Fruit fly (Drosophila melanogaster) whole organism, larva: ENCODE measurements around the gene CG31251.

Source experiments
- noc ChIP-seq: fragments of 200-800 bp; sonication (Bioruptor generic); optimal IDR thresholded peaks from 3 replicates; lab custom pipeline; 2019; ENCODE audit warnings: missing biosample characterization, mild to moderate bottlenecking, missing genetic modification characterization, moderate library complexity

Gene CG31251

DNA sequence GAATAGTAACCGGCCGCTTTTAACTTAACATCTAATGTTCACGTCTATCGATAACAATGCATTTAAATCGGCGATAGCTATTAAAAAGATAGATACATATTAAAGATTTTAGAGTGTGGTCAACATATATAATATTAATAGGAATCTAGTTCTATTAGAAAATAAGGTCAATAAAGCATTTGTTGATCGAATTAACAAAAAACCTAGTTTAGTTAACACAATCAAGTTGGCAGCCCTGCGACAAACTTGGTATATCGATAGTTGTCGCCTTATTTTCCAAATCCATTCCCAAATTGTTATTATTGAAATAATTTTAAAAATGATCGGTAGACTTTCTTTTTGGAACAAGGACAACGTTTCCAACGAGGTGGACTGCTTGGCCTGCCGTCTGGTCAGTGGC, at the start of gene CG31251, which contains the start of gene CG31360:
Gene CG31251 (minus strand): TSS at position 62 of the 400 bp plus-strand sequence.
Gene CG31360 (plus strand): TSS at position 244 of the 400 bp plus-strand sequence.
- no peak for TF ChIP-seq noc (tag; lab: Kevin White, UChicago)

DNA sequence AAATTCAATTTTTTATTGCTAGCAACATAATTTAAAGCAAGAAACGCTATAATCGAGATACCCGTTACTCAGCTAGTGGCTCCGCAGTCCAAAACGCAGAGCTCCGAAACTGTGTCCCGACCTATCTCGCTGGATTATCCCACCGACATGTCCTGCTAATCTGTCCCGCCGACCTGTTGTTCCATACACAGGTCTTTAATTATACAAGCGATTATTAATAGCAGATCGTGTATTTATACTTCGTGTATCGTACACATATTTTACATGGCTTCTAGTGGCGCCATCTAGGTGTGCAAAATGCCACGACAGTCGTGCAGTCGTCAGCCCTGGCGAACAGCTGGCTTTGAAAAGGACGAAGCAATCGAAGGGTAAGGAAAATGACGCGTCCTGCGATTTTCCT, 48.5 kb upstream of the CG31251 start, which contains the start of gene CG14321:
Gene CG14321 (plus strand): TSS at position 338 of the 400 bp plus-strand sequence.
- no peak for TF ChIP-seq noc (tag; lab: Kevin White, UChicago)

DNA sequence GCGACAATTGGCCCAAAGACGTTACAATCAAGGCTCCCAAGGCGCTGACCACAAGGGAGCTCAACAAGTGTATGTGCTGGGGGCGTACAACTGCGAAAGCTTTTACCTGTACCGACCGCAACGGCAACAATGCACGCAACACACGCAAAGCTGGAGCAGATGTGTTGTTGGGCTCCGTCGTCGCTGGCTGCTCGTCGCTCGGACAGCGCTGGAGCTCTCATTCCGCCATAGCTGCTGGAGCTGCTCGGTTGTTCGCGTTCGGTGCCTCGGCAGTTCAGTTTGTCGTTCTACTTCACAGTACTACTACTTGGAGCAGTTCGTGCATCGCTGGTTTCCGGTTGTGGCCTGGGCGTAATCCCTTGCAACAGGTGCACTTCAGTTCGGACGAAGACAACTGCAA, 40.8 kb upstream of the CG31251 start, which contains the start of gene Lgr1:
Gene Lgr1 (plus strand): TSS at position 220 of the 400 bp plus-strand sequence.
- no peak for TF ChIP-seq noc (tag; lab: Kevin White, UChicago)

DNA sequence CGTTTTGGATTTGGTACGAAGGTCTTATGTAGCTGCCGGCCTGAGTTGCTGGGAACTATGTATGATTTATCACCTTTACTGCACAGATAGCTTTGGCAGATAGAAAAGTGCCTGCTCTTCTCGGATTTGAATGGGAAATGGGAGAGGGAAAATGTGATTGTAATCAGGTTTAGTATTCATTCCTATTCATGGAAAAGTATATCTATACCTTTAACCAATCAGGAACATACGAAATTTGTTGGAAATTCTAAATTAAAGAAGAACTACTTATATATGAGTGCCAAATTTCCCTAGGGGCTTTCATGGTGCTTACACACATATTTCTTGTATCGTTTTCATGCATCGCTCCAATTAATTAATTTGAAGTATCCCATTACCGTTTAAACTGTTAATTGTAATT, 40.2 kb upstream of the CG31251 start, which contains the start of gene Atg8b:
Gene Atg8b (minus strand): TSS at position 101 of the 400 bp plus-strand sequence.
- TF ChIP-seq noc (tag; lab: Kevin White, UChicago), result no peak

DNA sequence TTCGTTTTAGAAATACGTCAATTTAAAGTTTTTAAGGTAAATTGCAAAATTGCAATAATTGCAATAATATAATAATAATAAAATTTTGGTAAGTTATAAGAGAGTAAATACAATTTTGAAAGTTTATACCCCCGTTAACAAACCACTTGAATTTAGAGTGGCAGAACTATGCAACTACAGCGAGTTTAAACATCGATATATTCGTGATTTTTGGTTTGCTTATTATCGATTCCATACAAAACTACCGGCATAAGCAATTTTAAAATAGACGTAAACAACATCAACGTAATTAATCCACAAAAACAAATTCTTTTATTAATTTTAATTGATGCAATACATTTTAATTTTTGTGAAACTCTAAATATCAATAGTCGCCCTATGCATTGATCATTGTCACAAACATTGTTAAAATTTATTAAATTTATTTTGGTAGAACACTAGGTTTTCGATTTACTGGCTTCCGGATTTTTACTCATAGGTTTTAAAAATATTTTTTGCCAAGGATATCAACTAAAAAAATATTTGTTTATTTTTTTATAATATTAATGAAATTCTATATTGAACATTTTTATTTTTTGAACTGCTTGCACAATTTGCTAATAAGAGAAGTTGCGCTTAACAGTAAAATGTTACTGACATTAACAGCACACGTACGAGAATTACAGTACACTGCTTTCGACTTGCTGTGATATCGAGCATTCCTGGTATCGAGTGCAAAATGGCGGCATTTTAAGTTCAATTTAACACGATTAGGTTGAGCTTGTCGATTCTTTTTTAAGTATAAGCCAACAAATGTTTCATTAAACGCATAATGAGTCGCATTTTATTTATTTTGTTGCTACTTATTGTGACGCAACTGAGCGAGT, 34.3 kb upstream of the CG31251 start, which contains the start of gene Pxt:
Gene Pxt (plus strand): TSS at position 695 of the 866 bp plus-strand sequence.
- TF ChIP-seq noc (tag; lab: Kevin White, UChicago), result no peak

DNA sequence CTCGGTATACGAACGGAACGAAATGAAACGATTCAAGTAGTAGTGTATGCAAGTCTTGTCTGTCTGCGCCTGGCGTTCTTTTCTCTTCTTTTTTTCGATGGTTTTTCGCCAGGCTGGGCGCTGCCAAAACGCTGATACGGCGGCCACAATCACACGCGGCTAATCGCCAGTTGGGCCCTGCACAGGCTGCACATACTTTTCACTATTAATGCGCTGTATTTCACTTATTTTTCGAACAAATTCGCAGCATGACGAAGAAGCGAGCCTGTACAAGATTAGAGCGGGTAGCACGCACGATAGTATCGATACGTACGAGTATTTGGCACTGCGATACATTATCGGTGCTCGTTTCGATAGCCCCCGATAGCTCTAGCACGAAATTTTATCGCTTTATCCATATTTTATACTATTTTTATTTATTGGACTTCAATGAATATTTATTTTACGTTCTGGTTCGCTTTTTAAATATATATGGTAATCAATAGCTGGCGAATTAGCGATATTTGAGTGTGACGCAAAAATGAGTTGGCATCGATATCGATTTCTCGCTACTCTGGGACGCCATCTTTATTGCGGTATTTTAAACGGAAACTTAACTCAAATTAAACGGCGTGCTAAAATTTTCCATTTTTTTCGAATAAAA, 33.5 kb upstream of the CG31251 start, which contains the start of gene osa:
Gene osa (minus strand): TSS at position 300 of the 643 bp plus-strand sequence.
- TF ChIP-seq noc (tag; lab: Kevin White, UChicago), result peak; percentile 24

DNA sequence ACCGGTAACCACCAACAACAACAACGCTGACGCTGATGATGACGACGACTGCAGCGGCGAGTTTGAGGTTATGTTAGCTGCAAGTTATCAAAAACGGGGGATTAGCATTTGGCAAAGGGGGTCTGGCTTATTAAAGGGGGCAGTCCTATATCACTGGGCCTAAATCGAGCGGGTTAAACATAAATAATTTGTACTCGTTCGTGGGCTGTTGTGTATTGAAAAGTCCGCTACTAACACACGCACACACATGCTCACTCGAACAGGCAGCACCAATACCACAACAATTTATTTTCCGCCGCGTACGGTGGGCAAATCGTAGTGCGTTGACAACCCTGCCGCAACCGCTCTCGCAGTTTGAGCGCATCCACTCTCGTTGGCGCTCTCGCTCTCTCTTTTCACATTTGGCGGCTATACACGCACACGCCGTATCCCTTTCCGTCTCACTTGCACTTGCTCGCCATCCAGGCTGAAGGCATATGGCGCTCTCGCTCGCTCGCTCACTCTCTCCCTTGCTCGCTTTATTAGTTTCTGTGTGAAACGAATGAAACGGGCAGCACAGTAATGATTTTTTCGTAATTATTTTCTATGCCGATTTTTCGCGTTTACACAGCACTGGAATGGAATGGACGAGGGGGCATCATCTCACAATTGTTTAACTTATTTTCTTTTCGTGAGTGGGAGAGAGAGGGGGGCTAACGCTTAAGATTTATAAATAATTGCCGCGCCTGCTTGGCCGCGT, 32.3 kb upstream of the CG31251 start:
- no peak for TF ChIP-seq noc (tag; lab: Kevin White, UChicago)

DNA sequence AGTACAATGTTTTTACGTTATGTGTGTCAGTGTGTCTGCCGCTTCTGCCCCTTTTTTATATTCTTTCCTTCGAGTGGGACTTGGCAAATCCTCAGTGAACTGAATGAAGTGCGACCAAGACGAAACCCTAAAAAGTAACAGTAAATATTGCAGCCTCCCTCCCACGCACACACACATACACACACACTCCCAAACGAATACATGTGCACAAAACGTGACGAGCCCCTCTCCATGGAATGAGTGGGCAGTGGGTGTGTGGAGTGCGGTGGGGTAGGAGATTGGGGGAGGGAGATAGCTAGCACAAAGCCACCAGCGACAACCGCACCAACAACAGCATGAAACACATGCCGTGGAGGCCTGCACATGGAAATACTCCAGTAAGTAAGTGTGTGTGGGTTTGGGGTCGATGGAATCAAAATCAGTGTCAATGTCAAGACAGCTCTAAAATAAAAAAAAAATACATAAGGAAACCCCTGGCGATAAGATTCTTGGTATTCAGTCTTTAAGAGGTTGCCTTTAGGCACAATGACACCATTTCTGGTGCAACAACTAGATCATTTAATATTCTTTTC, 30.1 kb upstream of the CG31251 start:
- no peak for TF ChIP-seq noc (tag; lab: Kevin White, UChicago)

DNA sequence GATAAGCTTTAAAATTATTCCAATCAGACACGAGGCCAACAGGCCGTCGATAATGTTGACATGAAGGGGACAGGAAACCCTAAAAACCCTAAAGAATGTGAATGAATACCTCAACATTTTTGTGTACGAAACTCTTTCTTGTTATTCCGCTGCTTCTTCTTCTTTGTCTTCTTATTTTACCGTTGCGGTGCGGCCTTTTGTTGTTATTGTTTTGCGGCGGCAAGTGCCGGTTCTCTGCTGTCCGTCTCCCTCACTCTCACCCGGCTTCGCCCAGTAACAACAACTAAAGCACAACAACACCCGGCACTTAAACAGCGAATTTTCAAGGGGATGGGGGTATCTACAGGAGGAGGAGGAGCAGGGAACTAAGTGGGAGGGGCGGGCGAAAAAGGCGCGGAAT, 29.7 kb upstream of the CG31251 start:
- TF ChIP-seq noc (tag; lab: Kevin White, UChicago), result peak; percentile 6

DNA sequence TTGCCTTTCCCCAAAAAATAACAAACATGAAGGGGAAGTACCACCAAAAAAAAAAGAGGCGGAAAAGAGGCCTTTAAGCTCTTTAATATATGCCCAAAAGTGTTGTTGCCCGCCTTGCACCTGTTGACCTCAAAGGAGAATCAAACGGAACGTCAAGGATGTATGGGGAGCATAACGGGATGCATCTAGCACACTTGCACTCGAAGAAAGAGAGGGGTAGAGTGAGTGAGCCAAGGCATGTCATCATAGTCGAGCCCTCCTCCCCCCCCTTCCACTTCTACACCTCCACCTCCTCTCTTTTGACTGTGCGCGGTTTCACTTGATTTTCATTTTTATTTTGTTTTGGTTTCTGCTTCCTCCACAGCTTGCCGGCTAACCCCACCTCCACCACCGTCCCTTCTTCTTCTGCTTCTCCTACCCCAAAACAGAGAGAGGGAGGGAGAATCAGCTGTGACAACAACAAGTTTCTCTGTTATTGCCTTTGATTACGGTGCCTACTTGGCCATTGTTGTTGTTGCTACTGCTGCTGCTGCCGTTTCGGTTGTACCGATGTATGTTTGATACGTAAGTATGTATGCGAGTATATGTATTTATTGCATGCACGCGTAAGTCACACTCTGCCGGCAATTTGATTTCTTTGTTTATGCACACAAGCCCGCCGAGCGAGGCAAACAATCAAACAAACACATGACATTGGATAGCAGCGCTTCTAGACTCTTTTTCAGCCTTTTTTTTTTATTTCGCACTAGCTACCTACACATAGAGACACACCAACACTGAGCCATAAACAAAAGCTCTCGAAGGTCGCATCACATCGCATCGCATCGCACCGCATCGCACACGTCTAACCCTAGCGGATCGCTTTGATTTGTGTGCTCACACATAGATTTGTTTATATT, 28.2 kb upstream of the CG31251 start:
- no peak for TF ChIP-seq noc (tag; lab: Kevin White, UChicago)

DNA sequence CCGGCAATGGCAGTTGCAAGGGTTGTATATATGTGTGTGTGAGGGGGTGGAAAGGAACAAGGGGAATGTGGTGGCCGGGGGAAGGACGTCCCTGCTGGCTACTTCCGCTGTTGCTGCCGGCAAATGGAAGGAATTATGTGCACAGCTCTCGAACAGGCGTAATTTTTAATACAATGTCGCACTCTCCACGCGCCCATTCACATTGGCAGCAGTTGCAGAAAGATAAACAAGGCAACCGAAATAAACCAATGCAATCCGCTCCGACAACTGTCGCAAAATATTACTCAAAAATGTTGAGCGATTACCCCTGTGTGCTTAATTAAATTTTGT, 26.9 kb upstream of the CG31251 start:
- no peak for TF ChIP-seq noc (tag; lab: Kevin White, UChicago)

DNA sequence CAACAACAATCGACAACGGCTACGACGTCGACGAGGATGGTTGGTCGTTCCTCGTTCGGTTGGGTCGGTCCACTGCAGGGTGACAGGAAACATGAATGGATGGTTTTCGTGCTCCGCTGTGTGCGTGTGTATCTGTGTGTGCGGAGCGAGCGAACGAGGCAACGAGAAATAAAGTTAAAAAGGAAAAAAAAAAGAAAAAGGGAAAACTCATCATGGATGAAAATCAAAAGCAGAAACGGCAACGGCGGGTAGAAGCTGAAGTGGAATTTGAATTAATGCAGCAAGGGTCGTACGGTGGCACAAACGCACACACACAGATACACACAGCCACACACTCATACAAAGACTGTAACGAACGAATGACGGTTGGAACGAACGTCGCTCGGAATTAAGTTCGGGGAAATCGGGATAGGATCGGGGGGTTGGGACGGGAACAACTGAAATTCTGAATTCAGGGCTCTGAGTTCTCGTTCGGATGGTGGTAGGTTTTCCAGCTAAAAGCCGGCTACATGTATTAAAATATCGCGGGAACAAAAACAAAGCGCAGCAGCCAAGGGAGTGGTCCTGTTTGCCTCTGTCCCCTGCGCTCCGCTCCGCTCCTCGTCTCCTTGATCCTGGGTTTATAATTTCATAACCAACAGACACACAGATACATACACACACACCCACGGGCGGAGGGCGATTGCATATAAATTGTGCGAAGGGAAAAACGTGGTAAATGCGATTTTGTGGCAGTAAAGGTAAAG, 26.4 kb upstream of the CG31251 start:
- no peak for TF ChIP-seq noc (tag; lab: Kevin White, UChicago)

DNA sequence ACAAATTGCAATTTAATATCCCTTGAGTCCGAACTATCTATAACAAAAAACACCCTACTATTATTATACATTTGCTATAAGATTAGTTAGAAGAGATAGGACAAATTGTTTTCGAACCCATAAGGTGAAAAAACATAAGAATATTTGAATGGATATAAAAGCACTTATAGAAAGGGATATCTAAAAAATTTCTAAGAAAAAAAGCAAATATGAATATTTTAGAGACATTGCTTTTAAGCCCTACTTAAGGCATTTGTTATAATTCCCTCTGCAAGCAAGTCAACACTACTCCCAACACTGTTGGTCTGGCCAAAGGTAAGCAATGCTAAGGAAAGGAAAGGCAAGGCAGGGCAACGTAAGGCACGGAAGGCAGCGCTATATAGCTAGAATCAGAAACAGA, 25.7 kb upstream of the CG31251 start:
- no peak for TF ChIP-seq noc (tag; lab: Kevin White, UChicago)
